Fruit fly (Drosophila melanogaster) whole organism, prepupa: ENCODE results near the gene CG13693.

Experiments used
- Blimp-1 ChIP-seq: fragments of 200-800 bp; sonication (Bioruptor generic); optimal IDR thresholded peaks from 3 replicates; lab custom pipeline; 2017; ENCODE audit warnings: missing biosample characterization, missing genetic modification characterization, mild to moderate bottlenecking, moderate library complexity, missing genetic modification reagents
- CG10631 ChIP-seq: fragments of 200-800 bp; sonication (Bioruptor generic); optimal IDR thresholded peaks from 2 replicates; lab custom pipeline; 2016; ENCODE audit warnings: missing biosample characterization, missing genetic modification characterization
- CG10669 ChIP-seq: fragments of 200-800 bp; sonication (Bioruptor generic); optimal IDR thresholded peaks from 3 replicates; lab custom pipeline; 2018; ENCODE audit warnings: missing biosample characterization, mild to moderate bottlenecking, missing genetic modification characterization, moderate library complexity
- CG11294 ChIP-seq: fragments of 200-800 bp; sonication (Bioruptor generic); IDR thresholded peaks from 2 replicates; pipeline ENCODE4 v1.3.6; 2022; ENCODE audit warnings: missing biosample characterization, missing genetic modification characterization
- CG11762 ChIP-seq: fragments of 200-800 bp; sonication (Bioruptor generic); optimal IDR thresholded peaks from 3 replicates; lab custom pipeline; 2016; ENCODE audit warnings: missing biosample characterization, missing genetic modification characterization; ENCODE audit not compliant: insufficient read depth
- CG11902 ChIP-seq: fragments of 200-800 bp; sonication (Bioruptor generic); optimal IDR thresholded peaks from 3 replicates; lab custom pipeline; 2016; ENCODE audit warnings: missing biosample characterization, missing genetic modification characterization
- CG1621 ChIP-seq: fragments of 200-800 bp; sonication (Bioruptor generic); optimal IDR thresholded peaks from 3 replicates; lab custom pipeline; 2018; ENCODE audit warnings: missing biosample characterization, mild to moderate bottlenecking, missing genetic modification characterization
- CG3032 ChIP-seq: fragments of 200-800 bp; optimal IDR thresholded peaks from 2 replicates; lab custom pipeline; 2019; ENCODE audit warnings: missing biosample characterization, mild to moderate bottlenecking, missing genetic modification characterization, moderate library complexity
- CG31627 ChIP-seq: fragments of 200-800 bp; sonication (Bioruptor generic); optimal IDR thresholded peaks from 3 replicates; lab custom pipeline; 2016; ENCODE audit warnings: missing biosample characterization, missing genetic modification characterization
- CG32006 ChIP-seq: fragments of 200-800 bp; sonication (Bioruptor generic); optimal IDR thresholded peaks from 3 replicates; lab custom pipeline; 2017; ENCODE audit warnings: missing biosample characterization, mild to moderate bottlenecking, missing genetic modification characterization
- CG3919 ChIP-seq: fragments of 200-800 bp; sonication (Bioruptor generic); optimal IDR thresholded peaks from 3 replicates; lab custom pipeline; 2016; ENCODE audit warnings: missing biosample characterization, missing genetic modification characterization
- CG6163 ChIP-seq: fragments of 200-800 bp; sonication (Bioruptor generic); IDR thresholded peaks from 3 replicates; pipeline ENCODE4 v1.3.6; 2022; ENCODE audit warnings: missing biosample characterization, missing genetic modification characterization
- CG6276 ChIP-seq: fragments of 200-800 bp; sonication (Bioruptor generic); optimal IDR thresholded peaks from 2 replicates; lab custom pipeline; 2017; ENCODE audit warnings: missing biosample characterization, mild to moderate bottlenecking, missing genetic modification characterization
- CG6792 ChIP-seq: fragments of 200-800 bp; sonication (Bioruptor generic); optimal IDR thresholded peaks from 3 replicates; lab custom pipeline; 2016; ENCODE audit warnings: missing biosample characterization, missing genetic modification characterization
- CG6808 ChIP-seq: fragments of 200-800 bp; sonication (Bioruptor generic); optimal IDR thresholded peaks from 3 replicates; lab custom pipeline; 2017; ENCODE audit warnings: missing biosample characterization, missing genetic modification characterization, mild to moderate bottlenecking, moderate library complexity, missing genetic modification reagents
- CG6854 ChIP-seq: fragments of 200-800 bp; sonication (Bioruptor generic); optimal IDR thresholded peaks from 2 replicates; lab custom pipeline; 2017; ENCODE audit warnings: missing biosample characterization, mild to moderate bottlenecking, missing genetic modification characterization
- CG7368 ChIP-seq: fragments of 200-800 bp; sonication (Bioruptor generic); optimal IDR thresholded peaks from 3 replicates; lab custom pipeline; 2016; ENCODE audit warnings: missing biosample characterization, missing genetic modification characterization
- CG8119 ChIP-seq: fragments of 200-800 bp; sonication (Bioruptor generic); IDR thresholded peaks from 3 replicates; pipeline ENCODE4 v1.3.6; 2022; ENCODE audit warnings: missing biosample characterization, missing genetic modification characterization
- CG8632 ChIP-seq: fragments of 200-800 bp; sonication (Bioruptor generic); optimal IDR thresholded peaks from 3 replicates; lab custom pipeline; 2016; ENCODE audit warnings: missing biosample characterization, missing genetic modification characterization
- CG9139 ChIP-seq: fragments of 200-800 bp; sonication (Bioruptor generic); optimal IDR thresholded peaks from 3 replicates; lab custom pipeline; 2017; ENCODE audit warnings: missing biosample characterization, mild to moderate bottlenecking, missing genetic modification characterization
- Eip78C ChIP-seq: fragments of 200-800 bp; sonication (Bioruptor generic); peaks from one replicate; lab custom pipeline; 2016; ENCODE audit warnings: missing biosample characterization, missing genetic modification characterization
- Eip93F ChIP-seq: fragments of 200-800 bp; sonication (Bioruptor generic); optimal IDR thresholded peaks from 2 replicates; lab custom pipeline; 2016; ENCODE audit warnings: missing biosample characterization, mild to moderate bottlenecking, missing genetic modification characterization
- Gug ChIP-seq: fragments of 200-800 bp; sonication (Bioruptor generic); IDR thresholded peaks from 2 replicates; pipeline ENCODE4 v1.3.6; 2022; ENCODE audit warnings: missing biosample characterization, missing genetic modification characterization
- Hr38 ChIP-seq: sonication (Bioruptor generic); optimal IDR thresholded peaks from 2 replicates; lab custom pipeline; 2016; ENCODE audit warnings: missing biosample characterization, missing genetic modification characterization
- Hr39 ChIP-seq: fragments of 200-800 bp; sonication (Bioruptor generic); optimal IDR thresholded peaks from 2 replicates; lab custom pipeline; 2016; ENCODE audit warnings: missing biosample characterization, missing genetic modification characterization
- Hr4 ChIP-seq: fragments of 200-800 bp; sonication (Bioruptor generic); optimal IDR thresholded peaks from 3 replicates; lab custom pipeline; 2016; ENCODE audit warnings: missing biosample characterization, missing genetic modification characterization
- Lpt ChIP-seq: fragments of 200-800 bp; sonication (Bioruptor generic); optimal IDR thresholded peaks from 3 replicates; lab custom pipeline; 2016; ENCODE audit warnings: missing biosample characterization, missing genetic modification characterization
- Met ChIP-seq: fragments of 200-800 bp; sonication (Bioruptor generic); optimal IDR thresholded peaks from 3 replicates; lab custom pipeline; 2016; ENCODE audit warnings: missing biosample characterization, missing genetic modification characterization
- OdsH ChIP-seq: fragments of 200-800 bp; sonication (Bioruptor generic); optimal IDR thresholded peaks from 3 replicates; lab custom pipeline; 2016; ENCODE audit warnings: missing biosample characterization, missing genetic modification characterization
- Smox ChIP-seq: fragments of 200-800 bp; sonication (Bioruptor generic); optimal IDR thresholded peaks from 3 replicates; lab custom pipeline; 2016; ENCODE audit warnings: missing biosample characterization, missing genetic modification characterization
- Sox14 ChIP-seq: fragments of 200-800 bp; sonication (Bioruptor generic); optimal IDR thresholded peaks from 3 replicates; lab custom pipeline; 2016; ENCODE audit warnings: missing biosample characterization, missing genetic modification characterization
- acj6 ChIP-seq: fragments of 200-800 bp; sonication (Bioruptor generic); optimal IDR thresholded peaks from 3 replicates; lab custom pipeline; 2016; ENCODE audit warnings: missing biosample characterization, missing genetic modification characterization
- cyc ChIP-seq: fragments of 200-800 bp; sonication (Bioruptor generic); optimal IDR thresholded peaks from 3 replicates; lab custom pipeline; 2016; ENCODE audit warnings: missing biosample characterization, missing genetic modification characterization
- dac ChIP-seq: fragments of 200-800 bp; sonication (Bioruptor generic); optimal IDR thresholded peaks from 2 replicates; lab custom pipeline; 2017; ENCODE audit warnings: missing biosample characterization, mild to moderate bottlenecking, missing genetic modification characterization
- dsx ChIP-seq: fragments of 200-800 bp; optimal IDR thresholded peaks from 3 replicates; lab custom pipeline; 2019; ENCODE audit warnings: missing biosample characterization, mild to moderate bottlenecking, missing genetic modification characterization, moderate library complexity; ENCODE audit not compliant: poor library complexity, severe bottlenecking
- eg ChIP-seq: fragments of 200-800 bp; sonication (Bioruptor generic); IDR thresholded peaks from 3 replicates; pipeline ENCODE4 v1.3.6; 2022; ENCODE audit warnings: missing biosample characterization, missing genetic modification characterization
- esn ChIP-seq: fragments of 200-800 bp; sonication (Bioruptor generic); optimal IDR thresholded peaks from 2 replicates; lab custom pipeline; 2016; ENCODE audit warnings: missing biosample characterization, mild to moderate bottlenecking, missing genetic modification characterization, moderate library complexity
- fd59A ChIP-seq: fragments of 200-800 bp; sonication (Bioruptor generic); optimal IDR thresholded peaks from 2 replicates; lab custom pipeline; 2017; ENCODE audit warnings: missing biosample characterization, mild to moderate bottlenecking, missing genetic modification characterization, missing genetic modification reagents
- lz ChIP-seq: fragments of 200-800 bp; sonication (Bioruptor generic); optimal IDR thresholded peaks from 3 replicates; lab custom pipeline; 2016; ENCODE audit warnings: missing biosample characterization, missing genetic modification characterization
- net ChIP-seq: fragments of 200-800 bp; sonication (Bioruptor generic); optimal IDR thresholded peaks from 3 replicates; lab custom pipeline; 2016; ENCODE audit warnings: missing biosample characterization, missing genetic modification characterization
- pdm3 ChIP-seq: fragments of 200-800 bp; sonication (Bioruptor generic); optimal IDR thresholded peaks from 3 replicates; lab custom pipeline; 2016; ENCODE audit warnings: missing biosample characterization, missing genetic modification characterization
- salr ChIP-seq, 2 experiments: fragments of 200-800 bp; sonication (Bioruptor generic); optimal IDR thresholded peaks; 3 replicates each; lab custom pipeline; 2016 to 2018; ENCODE audit warnings: missing biosample characterization in 2 of 2, missing genetic modification characterization in 2 of 2, mild to moderate bottlenecking in 1 of 2
- spab ChIP-seq: fragments of 200-800 bp; sonication (Bioruptor generic); optimal IDR thresholded peaks from 2 replicates; lab custom pipeline; 2017; ENCODE audit warnings: missing biosample characterization, mild to moderate bottlenecking, missing genetic modification characterization, missing genetic modification reagents
- ss ChIP-seq, 2 experiments: fragments of 200-800 bp; sonication (Bioruptor generic); optimal IDR thresholded peaks; 2 replicates in 1 of 2; 3 replicates in 1 of 2; lab custom pipeline; 2017 to 2018; ENCODE audit warnings: mild to moderate bottlenecking in 2 of 2, missing biosample characterization in 2 of 2, missing genetic modification characterization in 2 of 2, moderate library complexity in 1 of 2
- svp ChIP-seq: fragments of 200-800 bp; sonication (Bioruptor generic); peaks from one replicate; lab custom pipeline; 2016; ENCODE audit warnings: missing biosample characterization, missing genetic modification characterization
- topi ChIP-seq: fragments of 200-800 bp; sonication (Bioruptor generic); optimal IDR thresholded peaks from 3 replicates; lab custom pipeline; 2016; ENCODE audit warnings: missing biosample characterization, missing genetic modification characterization

CG13693 gene

DNA sequence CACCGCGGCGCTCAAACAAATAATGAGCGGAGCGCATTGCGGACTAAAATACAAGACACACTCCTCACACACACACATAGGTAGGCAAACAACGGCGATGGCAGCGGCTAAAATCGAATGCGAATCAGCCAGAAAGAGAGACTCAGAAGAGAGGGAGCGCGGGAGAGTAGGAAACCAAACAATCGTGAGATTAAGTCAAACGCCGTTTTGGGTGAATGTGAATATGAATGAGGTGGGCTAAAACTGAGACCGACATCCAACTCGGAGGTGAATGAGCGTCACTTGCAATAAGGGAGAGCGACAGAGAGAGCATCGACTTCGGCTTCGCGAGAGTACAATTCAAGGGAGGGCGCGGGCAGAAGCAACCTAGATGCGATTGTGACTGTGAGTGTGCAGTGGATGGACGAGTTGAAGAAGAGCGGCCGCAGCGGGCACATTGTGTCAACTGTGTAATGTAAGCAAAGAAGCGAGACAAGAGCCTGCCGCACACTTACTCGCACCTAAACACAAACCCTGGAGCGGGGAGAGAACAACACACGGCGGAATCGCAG lies 10.3 kb upstream of the CG13693 start (continued):
- TF ChIP-seq fd59A (GFP tag; lab: Kevin White, UChicago) (no peak), svp (GFP tag; lab: Kevin White, UChicago) (peak; percentile 92), Eip78C (GFP tag; lab: Kevin White, UChicago) (peak; percentile 75), CG6808 (GFP tag; lab: Kevin White, UChicago) (no peak), CG11294 (GFP tag; lab: Robert Waterston, UW) (no peak), topi (GFP tag; lab: Kevin White, UChicago) (no peak), eg (GFP tag; lab: Robert Waterston, UW) (peak; percentile 39; the same call in 1 of the 3 replicates), dsx (peak; percentile 52), CG3919 (GFP tag; lab: Kevin White, UChicago) (peak; percentile 38), CG6792 (GFP tag; lab: Kevin White, UChicago) (no peak), acj6 (GFP tag; lab: Kevin White, UChicago) (no peak), Hr38 (GFP tag; lab: Kevin White, UChicago) (no peak), ss (GFP tag; optimal IDR thresholded peaks at IDR 0.05; lab: Kevin White, UChicago) (peak in 1 of 2 experiments; percentile 45), CG11762 (GFP tag; lab: Kevin White, UChicago) (no peak), esn (GFP tag; lab: Kevin White, UChicago) (no peak), net (GFP tag; lab: Kevin White, UChicago) (no peak), dac (no peak), cyc (GFP tag; lab: Kevin White, UChicago) (no peak), CG3032 (no peak), Hr39 (GFP tag; lab: Kevin White, UChicago) (no peak), CG32006 (no peak), CG7368 (no peak), CG11902 (GFP tag; lab: Kevin White, UChicago) (no peak), pdm3 (GFP tag; lab: Kevin White, UChicago) (no peak), Met (no peak), Sox14 (GFP tag; lab: Kevin White, UChicago) (no peak), CG6163 (GFP tag; lab: Robert Waterston, UW) (no peak; the same call in 1 of the 3 replicates), CG10669 (GFP tag; lab: Kevin White, UChicago) (no peak), CG10631 (GFP tag; lab: Kevin White, UChicago) (no peak), CG1621 (tag; lab: Kevin White, UChicago) (no peak)

DNA sequence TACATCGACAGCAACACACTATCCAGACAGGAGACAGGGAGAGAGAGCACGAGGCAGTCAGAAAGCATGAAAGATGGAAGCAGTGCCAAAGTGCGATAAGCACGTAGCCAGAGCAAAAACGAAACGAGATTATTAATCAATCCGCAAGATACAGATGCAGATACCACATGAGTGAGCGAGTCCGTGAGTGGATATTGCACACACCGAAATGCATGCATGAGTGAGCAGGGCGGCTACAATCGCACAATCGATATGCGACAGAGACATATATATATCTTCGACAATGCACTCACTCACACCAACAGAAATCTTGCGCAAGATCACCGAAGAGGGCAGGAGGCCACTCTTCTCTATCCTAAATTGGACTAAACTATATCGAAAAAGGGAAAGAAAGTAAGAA lies 9.4 kb upstream of the CG13693 start:
- TF ChIP-seq CG6276 (GFP tag; lab: Kevin White, UChicago) = no peak
- peak; percentile 24 for TF ChIP-seq Eip78C (GFP tag; lab: Kevin White, UChicago)
- 0 out of 3 replicates have a peak, but pooled peaks have one; percentile 14 for TF ChIP-seq eg (GFP tag; lab: Robert Waterston, UW)
- TF ChIP-seq CG11294 (GFP tag; lab: Robert Waterston, UW) = no peak
- TF ChIP-seq lz (GFP tag; lab: Kevin White, UChicago) = no peak
- no peak for TF ChIP-seq dac
- TF ChIP-seq Blimp-1 (GFP tag; lab: Kevin White, UChicago) = no peak
- no peak for TF ChIP-seq CG31627 (GFP tag; lab: Kevin White, UChicago)
- TF ChIP-seq CG32006 = no peak
- TF ChIP-seq CG11902 (GFP tag; lab: Kevin White, UChicago) = no peak
- TF ChIP-seq acj6 (GFP tag; lab: Kevin White, UChicago) = no peak
- no peak for TF ChIP-seq Lpt (GFP tag; lab: Kevin White, UChicago)
- TF ChIP-seq CG6808 (GFP tag; lab: Kevin White, UChicago) = no peak

DNA sequence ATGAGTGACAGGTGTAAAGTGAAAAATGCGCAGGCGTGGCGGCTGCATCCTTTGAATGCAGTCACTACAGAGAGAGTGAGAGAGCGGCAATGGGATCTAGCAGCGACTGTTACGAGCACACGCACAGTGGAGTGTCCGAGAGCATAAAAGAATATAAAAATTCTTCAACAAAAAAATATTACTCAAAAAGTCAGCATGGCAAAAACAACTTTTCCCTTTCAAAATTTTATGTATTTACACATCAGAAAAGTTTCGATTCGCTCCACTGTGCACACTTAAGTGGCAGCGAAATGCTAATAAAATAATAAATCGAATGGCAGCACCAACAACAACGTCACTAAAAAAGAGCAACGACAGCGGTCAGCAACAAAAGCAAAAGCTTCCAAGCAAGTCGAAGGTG lies 8.9 kb upstream of the CG13693 start:
- peak; percentile 94 for TF ChIP-seq CG10631 (GFP tag; lab: Kevin White, UChicago)
- TF ChIP-seq CG10669 (GFP tag; lab: Kevin White, UChicago) = peak; percentile 93
- TF ChIP-seq CG3919 (GFP tag; lab: Kevin White, UChicago) = peak; percentile 97
- peak; percentile 73 for TF ChIP-seq CG9139 (GFP tag; lab: Kevin White, UChicago)
- TF ChIP-seq CG6276 (GFP tag; lab: Kevin White, UChicago) = peak; percentile 93
- peak; percentile 89 for TF ChIP-seq cyc (GFP tag; lab: Kevin White, UChicago)
- TF ChIP-seq Smox = peak; percentile 87
- TF ChIP-seq CG3032 = peak; percentile 91
- peak; percentile 96 for TF ChIP-seq net (GFP tag; lab: Kevin White, UChicago)
- TF ChIP-seq Eip78C (GFP tag; lab: Kevin White, UChicago) = peak; percentile 98
- TF ChIP-seq salr (GFP tag; optimal IDR thresholded peaks at IDR 0.05; lab: Kevin White, UChicago) = peak; percentile 82 to 96
- TF ChIP-seq CG8119 = peak; percentile 96
- TF ChIP-seq Gug (GFP tag; lab: Robert Waterston, UW) = peak; percentile 91
- peak; percentile 56 for TF ChIP-seq Eip93F
- TF ChIP-seq spab (GFP tag; lab: Kevin White, UChicago) = peak; percentile 93
- peak; percentile 86 for TF ChIP-seq CG11902 (GFP tag; lab: Kevin White, UChicago)
- TF ChIP-seq CG8632 (GFP tag; lab: Kevin White, UChicago) = peak; percentile 92
- TF ChIP-seq fd59A (GFP tag; lab: Kevin White, UChicago) = peak; percentile 93
- peak; percentile 92 for TF ChIP-seq CG1621 (tag; lab: Kevin White, UChicago)
- peak; percentile 94 for TF ChIP-seq Hr4 (GFP tag; lab: Kevin White, UChicago)
- TF ChIP-seq CG6854 = no peak
- peak; percentile 96 for TF ChIP-seq OdsH
